Worm (Caenorhabditis elegans) whole organism, early embryonic: ENCODE data around the gene ulp-2.

Source experiments
- B0310.2 ChIP-seq: sonication (generic microtip); optimal IDR thresholded peaks from 2 replicates; lab custom pipeline; 2016; ENCODE audit warnings: mild to moderate bottlenecking, missing genetic modification characterization, missing compliant biosample characterization
- F13C5.2 ChIP-seq: sonication (generic microtip); optimal IDR thresholded peaks from 2 replicates; lab custom pipeline; 2017; ENCODE audit warnings: mild to moderate bottlenecking, missing genetic modification characterization, inconsistent platforms, missing compliant biosample characterization
- aly-1 ChIP-seq: sonication (generic microtip); optimal IDR thresholded peaks from 2 replicates; lab custom pipeline; 2016; ENCODE audit warnings: missing genetic modification characterization, missing compliant biosample characterization
- ama-1 ChIP-seq: fragments of 150-350 bp; optimal IDR thresholded peaks from 2 replicates; lab custom pipeline; 2014
- ceh-13 ChIP-seq: fragments of 200-800 bp; sonication (Bioruptor generic); optimal IDR thresholded peaks from 2 replicates; lab custom pipeline; 2018; ENCODE audit warnings: mild to moderate bottlenecking, missing genetic modification characterization, missing compliant biosample characterization
- ceh-36 ChIP-seq: sonication (generic microtip); optimal IDR thresholded peaks from 2 replicates; lab custom pipeline; 2016; ENCODE audit warnings: missing genetic modification characterization, inconsistent platforms, missing compliant biosample characterization
- ets-7 ChIP-seq: sonication (generic microtip); optimal IDR thresholded peaks from 2 replicates; lab custom pipeline; 2016; ENCODE audit warnings: missing genotype, missing genetic modification characterization, missing compliant biosample characterization
- flt-1 ChIP-seq: fragments of 200-800 bp; sonication (Bioruptor generic); IDR thresholded peaks from 2 replicates; pipeline ENCODE4 v1.3.6; 2022; ENCODE audit warnings: missing genetic modification characterization, missing compliant biosample characterization
- hmbx-1 ChIP-seq: sonication (generic microtip); optimal IDR thresholded peaks from 2 replicates; lab custom pipeline; 2016; ENCODE audit warnings: mild to moderate bottlenecking, missing genetic modification characterization, missing compliant biosample characterization
- hmg-4 ChIP-seq: fragments of 200-800 bp; sonication (Bioruptor generic); optimal IDR thresholded peaks from 2 replicates; lab custom pipeline; 2018; ENCODE audit warnings: mild to moderate bottlenecking, missing genetic modification characterization, missing compliant biosample characterization
- hnd-1 ChIP-seq: sonication (generic microtip); optimal IDR thresholded peaks from 2 replicates; lab custom pipeline; 2016; ENCODE audit warnings: missing genetic modification characterization, missing compliant biosample characterization
- pes-1 ChIP-seq: fragments of 200-800 bp; sonication (Bioruptor generic); IDR thresholded peaks from 2 replicates; pipeline ENCODE4 v1.3.6; 2022; ENCODE audit warnings: missing genetic modification reagents, missing genetic modification characterization, missing compliant biosample characterization
- scrt-1 ChIP-seq: fragments of 200-800 bp; sonication (Bioruptor generic); IDR thresholded peaks from 2 replicates; pipeline ENCODE4 v1.3.6; 2022; ENCODE audit warnings: missing genetic modification characterization, missing compliant biosample characterization
- sea-1 ChIP-seq: fragments of 200-800 bp; sonication (Bioruptor generic); conservative IDR thresholded peaks from 2 replicates; pipeline ENCODE4 v1.3.6; 2022; ENCODE audit warnings: missing genetic modification characterization, missing compliant biosample characterization
- tbx-11 ChIP-seq: fragments of 200-800 bp; sonication (Bioruptor generic); IDR thresholded peaks from 2 replicates; pipeline ENCODE4 v1.3.6; 2022; ENCODE audit warnings: missing genetic modification characterization, missing compliant biosample characterization
- tbx-37 ChIP-seq: fragments of 200-800 bp; sonication (Bioruptor generic); conservative IDR thresholded peaks from 2 replicates; pipeline ENCODE4 v1.3.6; 2022; ENCODE audit warnings: missing genetic modification reagents, missing genetic modification characterization, missing compliant biosample characterization
- tra-4 ChIP-seq: sonication (generic microtip); optimal IDR thresholded peaks from 2 replicates; lab custom pipeline; 2017; ENCODE audit warnings: missing genetic modification characterization, missing compliant biosample characterization

ulp-2 gene

DNA sequence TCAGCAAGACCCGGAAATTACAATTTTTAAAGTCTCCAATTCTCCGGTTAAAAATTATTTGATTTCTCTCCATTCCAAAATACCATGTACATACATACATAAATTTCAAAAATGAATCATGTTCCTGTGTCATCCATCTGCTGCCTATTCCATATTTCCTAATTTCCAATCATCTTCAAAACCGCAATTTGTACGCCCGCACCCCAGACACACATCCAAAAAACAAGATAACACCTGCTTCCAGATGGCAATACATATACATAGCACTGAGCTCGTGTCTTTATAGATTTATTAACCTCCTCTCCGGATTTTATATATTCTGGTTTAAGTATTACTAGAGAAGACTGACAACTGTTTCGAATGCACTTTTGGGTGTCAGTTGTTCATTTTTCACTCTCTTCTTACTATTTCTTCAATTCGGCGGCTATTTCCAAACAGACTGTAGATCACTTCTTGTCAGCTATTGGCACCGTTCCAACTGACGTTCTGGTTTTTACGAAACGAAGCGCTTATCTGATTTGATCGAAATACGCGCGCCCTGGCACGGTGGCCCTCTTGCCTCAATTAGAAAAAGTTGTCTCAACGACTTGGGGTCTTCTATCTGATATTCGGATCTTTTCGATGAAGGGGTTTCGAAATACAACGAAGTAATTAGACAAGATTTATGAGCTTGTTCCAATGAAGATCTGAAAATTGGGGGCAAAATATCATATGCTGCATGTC, 22.2 kb upstream of the ulp-2 start:
- TF ChIP-seq aly-1 (tag; lab: Kevin White, UChicago), result no peak
- no peak for TF ChIP-seq tra-4 (tag; lab: Kevin White, UChicago)
- no peak for TF ChIP-seq F13C5.2
- TF ChIP-seq pes-1 (GFP tag; lab: Robert Waterston, UW), result no peak
- TF ChIP-seq hmbx-1 (tag; lab: Kevin White, UChicago), result no peak
- TF ChIP-seq flt-1, result no peak
- TF ChIP-seq hmg-4 (GFP tag; lab: Kevin White, UChicago), result no peak
- no peak for TF ChIP-seq ceh-13 (GFP tag; lab: Kevin White, UChicago)
- TF ChIP-seq sea-1 (GFP tag; lab: Robert Waterston, UW), result no peak
- TF ChIP-seq tbx-37 (GFP tag; lab: Robert Waterston, UW), result no peak
- no peak for TF ChIP-seq ets-7 (tag; lab: Kevin White, UChicago)
- no peak for TF ChIP-seq scrt-1 (GFP tag; lab: Robert Waterston, UW)
- TF ChIP-seq tbx-11 (GFP tag; lab: Robert Waterston, UW), result no peak
- no peak for TF ChIP-seq ama-1 (lab: Kevin White, UChicago)
- TF ChIP-seq B0310.2 (tag; lab: Kevin White, UChicago), result no peak

DNA sequence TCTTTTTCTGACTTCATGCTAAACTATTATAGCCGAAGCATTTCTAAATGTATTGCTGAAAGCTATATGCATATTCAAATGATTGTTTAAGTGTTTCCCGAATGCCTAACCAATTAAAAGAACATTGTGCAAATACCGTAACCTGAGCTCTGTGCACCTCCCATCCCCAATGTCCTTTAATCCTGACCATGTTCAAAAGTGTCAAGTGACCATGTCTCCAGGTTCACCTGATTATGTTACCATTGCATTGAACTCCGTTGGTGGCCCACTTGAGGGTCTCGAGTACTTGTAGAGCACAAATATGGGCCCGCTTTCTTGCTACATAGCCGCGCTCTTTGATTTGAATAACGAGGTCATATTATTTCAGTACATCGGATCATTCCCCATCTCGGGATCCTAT, 15.6 kb upstream of the ulp-2 start:
- TF ChIP-seq tbx-11 (GFP tag; lab: Robert Waterston, UW) (no peak), scrt-1 (GFP tag; lab: Robert Waterston, UW) (no peak), hnd-1 (tag; lab: Kevin White, UChicago) (no peak), ama-1 (lab: Kevin White, UChicago) (no peak), aly-1 (tag; lab: Kevin White, UChicago) (no peak), hmg-4 (GFP tag; lab: Kevin White, UChicago) (no peak), ceh-13 (GFP tag; lab: Kevin White, UChicago) (no peak), B0310.2 (tag; lab: Kevin White, UChicago) (no peak), tra-4 (tag; lab: Kevin White, UChicago) (no peak), flt-1 (no peak), ceh-36 (tag; lab: Kevin White, UChicago) (no peak), F13C5.2 (no peak), hmbx-1 (tag; lab: Kevin White, UChicago) (no peak), ets-7 (tag; lab: Kevin White, UChicago) (no peak), tbx-37 (GFP tag; lab: Robert Waterston, UW) (no peak), pes-1 (GFP tag; lab: Robert Waterston, UW) (no peak), sea-1 (GFP tag; lab: Robert Waterston, UW) (no peak)

DNA sequence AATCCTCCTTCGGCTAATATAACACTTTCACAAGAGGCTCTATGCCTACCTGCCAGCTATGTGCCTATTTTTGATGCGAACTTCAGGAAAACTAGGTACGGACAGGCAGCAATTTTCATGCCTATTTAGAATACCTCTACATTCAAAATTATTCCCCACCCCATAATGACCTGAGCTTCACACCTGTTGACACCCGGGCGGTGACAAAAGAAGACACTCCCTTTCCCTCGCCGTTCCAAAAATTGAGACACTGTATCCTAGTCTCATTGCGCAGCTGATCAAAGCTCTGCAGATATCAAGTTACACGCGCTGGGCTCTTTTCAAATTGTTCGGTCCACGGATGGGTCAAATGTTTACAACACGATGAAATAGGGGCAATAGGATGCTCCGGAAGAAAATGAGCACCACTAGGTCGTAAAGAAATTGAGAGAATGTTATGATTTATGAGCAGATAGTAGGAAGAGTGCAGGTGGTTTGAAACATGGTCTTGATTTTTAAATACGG, 14.8 kb upstream of the ulp-2 start:
- no peak for TF ChIP-seq hmg-4 (GFP tag; lab: Kevin White, UChicago)
- no peak for TF ChIP-seq hmbx-1 (tag; lab: Kevin White, UChicago)
- TF ChIP-seq ceh-13 (GFP tag; lab: Kevin White, UChicago), result no peak
- TF ChIP-seq ceh-36 (tag; lab: Kevin White, UChicago), result no peak
- no peak for TF ChIP-seq aly-1 (tag; lab: Kevin White, UChicago)
- no peak for TF ChIP-seq B0310.2 (tag; lab: Kevin White, UChicago)
- TF ChIP-seq tbx-11 (GFP tag; lab: Robert Waterston, UW), result no peak
- no peak for TF ChIP-seq hnd-1 (tag; lab: Kevin White, UChicago)
- TF ChIP-seq scrt-1 (GFP tag; lab: Robert Waterston, UW), result no peak

DNA sequence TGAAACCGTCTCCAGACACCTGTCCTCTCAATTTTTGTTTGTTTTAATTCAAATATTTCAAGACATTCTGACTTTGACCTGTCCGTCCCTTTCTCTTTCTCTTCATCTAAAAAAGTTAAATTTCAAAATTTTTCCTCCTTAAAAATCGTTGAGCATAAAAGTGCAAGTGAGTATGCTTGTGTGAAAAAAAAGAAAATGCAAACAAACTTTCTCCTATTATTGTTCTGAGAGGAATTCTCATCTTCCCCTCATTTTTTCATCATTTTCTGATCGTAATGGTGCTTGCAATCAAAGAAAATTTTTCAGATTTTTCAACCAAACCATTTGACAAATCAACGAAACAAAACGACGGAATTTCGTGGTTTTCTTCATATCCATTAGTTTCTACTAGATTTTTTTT, 9.2 kb upstream of the ulp-2 start, which contains the start of gene shc-2:
Gene shc-2 (plus strand): TSS at position 301 of the 400 bp plus-strand sequence.
- TF ChIP-seq hmg-4 (GFP tag; lab: Kevin White, UChicago) (no peak), ceh-36 (tag; lab: Kevin White, UChicago) (no peak), flt-1 (no peak), ama-1 (lab: Kevin White, UChicago) (no peak), tbx-11 (GFP tag; lab: Robert Waterston, UW) (no peak), scrt-1 (GFP tag; lab: Robert Waterston, UW) (no peak)

DNA sequence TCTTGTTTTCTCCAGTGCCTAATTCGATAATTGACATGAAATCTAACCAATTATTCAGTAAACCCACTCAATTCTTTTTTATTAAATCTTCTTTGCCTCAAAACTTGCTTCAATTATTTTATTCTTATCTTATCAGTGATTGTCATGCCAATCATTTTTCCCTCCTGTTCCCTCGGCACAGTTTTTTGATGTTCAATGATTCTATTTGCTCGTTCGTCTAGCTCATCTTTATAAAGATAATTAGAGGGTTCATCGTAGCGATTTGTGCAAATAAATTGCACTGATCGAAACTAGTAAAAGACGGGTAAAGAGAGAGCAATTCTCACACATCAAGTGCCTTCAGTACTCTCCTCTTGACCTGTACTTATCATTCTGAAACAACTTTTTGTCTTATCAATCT, 8.0 kb upstream of the ulp-2 start:
- no peak for TF ChIP-seq ets-7 (tag; lab: Kevin White, UChicago)
- TF ChIP-seq ceh-13 (GFP tag; lab: Kevin White, UChicago), result no peak
- TF ChIP-seq ceh-36 (tag; lab: Kevin White, UChicago), result no peak
- TF ChIP-seq aly-1 (tag; lab: Kevin White, UChicago), result no peak
- no peak for TF ChIP-seq tbx-37 (GFP tag; lab: Robert Waterston, UW)
- TF ChIP-seq tbx-11 (GFP tag; lab: Robert Waterston, UW), result no peak
- no peak for TF ChIP-seq hnd-1 (tag; lab: Kevin White, UChicago)
- no peak for TF ChIP-seq F13C5.2
- TF ChIP-seq tra-4 (tag; lab: Kevin White, UChicago), result no peak
- TF ChIP-seq hmbx-1 (tag; lab: Kevin White, UChicago), result no peak
- TF ChIP-seq hmg-4 (GFP tag; lab: Kevin White, UChicago), result no peak
- TF ChIP-seq sea-1 (GFP tag; lab: Robert Waterston, UW), result no peak

DNA sequence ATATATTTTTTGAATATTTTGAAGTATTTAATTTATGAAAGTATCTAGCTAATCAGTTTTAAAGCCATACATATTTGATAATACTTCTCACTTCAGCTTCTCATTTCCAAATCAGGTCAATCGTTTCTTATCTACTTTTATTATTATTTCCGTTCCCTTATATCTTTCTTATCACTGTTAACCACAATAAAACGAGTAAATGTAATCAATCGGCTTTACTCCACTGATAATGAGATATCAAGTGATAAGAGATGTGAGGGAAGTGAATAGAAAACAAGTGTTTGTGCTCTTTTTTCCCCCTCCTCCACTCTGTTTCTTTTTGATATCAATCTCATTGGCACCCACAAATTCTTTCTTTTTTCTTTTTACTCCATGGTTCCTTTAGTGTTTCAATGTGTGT, 6.9 kb upstream of the ulp-2 start:
- TF ChIP-seq ceh-13 (GFP tag; lab: Kevin White, UChicago) (no peak), tbx-11 (GFP tag; lab: Robert Waterston, UW) (no peak), hmbx-1 (tag; lab: Kevin White, UChicago) (no peak), hnd-1 (tag; lab: Kevin White, UChicago) (no peak), hmg-4 (GFP tag; lab: Kevin White, UChicago) (no peak), F13C5.2 (no peak), aly-1 (tag; lab: Kevin White, UChicago) (no peak), scrt-1 (GFP tag; lab: Robert Waterston, UW) (no peak), pes-1 (GFP tag; lab: Robert Waterston, UW) (no peak), ets-7 (tag; lab: Kevin White, UChicago) (no peak), tra-4 (tag; lab: Kevin White, UChicago) (no peak), B0310.2 (tag; lab: Kevin White, UChicago) (no peak), flt-1 (no peak), ceh-36 (tag; lab: Kevin White, UChicago) (no peak), ama-1 (lab: Kevin White, UChicago) (no peak), tbx-37 (GFP tag; lab: Robert Waterston, UW) (no peak), sea-1 (GFP tag; lab: Robert Waterston, UW) (no peak)
